Fruit fly (Drosophila melanogaster) whole organism, prepupa: ENCODE data around the gene CG15880.

ENCODE experiments used
- CG11294 ChIP-seq: fragments of 200-800 bp; sonication (Bioruptor generic); IDR thresholded peaks from 2 replicates; pipeline ENCODE4 v1.3.6; 2022; ENCODE audit warnings: missing biosample characterization, missing genetic modification characterization
- CG11762 ChIP-seq: fragments of 200-800 bp; sonication (Bioruptor generic); optimal IDR thresholded peaks from 3 replicates; lab custom pipeline; 2016; ENCODE audit warnings: missing biosample characterization, missing genetic modification characterization; ENCODE audit not compliant: insufficient read depth
- CG11902 ChIP-seq: fragments of 200-800 bp; sonication (Bioruptor generic); optimal IDR thresholded peaks from 3 replicates; lab custom pipeline; 2016; ENCODE audit warnings: missing biosample characterization, missing genetic modification characterization
- CG15336 ChIP-seq: fragments of 200-800 bp; sonication (Bioruptor generic); IDR thresholded peaks from 2 replicates; pipeline ENCODE4 v1.3.6; 2022; ENCODE audit warnings: missing biosample characterization, missing genetic modification characterization
- CG16779 ChIP-seq: fragments of 200-800 bp; sonication (Bioruptor generic); optimal IDR thresholded peaks from 3 replicates; lab custom pipeline; 2017; ENCODE audit warnings: missing biosample characterization, mild to moderate bottlenecking, missing genetic modification characterization
- CG3032 ChIP-seq: fragments of 200-800 bp; optimal IDR thresholded peaks from 2 replicates; lab custom pipeline; 2019; ENCODE audit warnings: missing biosample characterization, mild to moderate bottlenecking, missing genetic modification characterization, moderate library complexity
- CG31627 ChIP-seq: fragments of 200-800 bp; sonication (Bioruptor generic); optimal IDR thresholded peaks from 3 replicates; lab custom pipeline; 2016; ENCODE audit warnings: missing biosample characterization, missing genetic modification characterization
- CG32006 ChIP-seq: fragments of 200-800 bp; sonication (Bioruptor generic); optimal IDR thresholded peaks from 3 replicates; lab custom pipeline; 2017; ENCODE audit warnings: missing biosample characterization, mild to moderate bottlenecking, missing genetic modification characterization
- CG34406 ChIP-seq: fragments of 200-800 bp; sonication (Bioruptor generic); optimal IDR thresholded peaks from 3 replicates; lab custom pipeline; 2016; ENCODE audit warnings: missing biosample characterization, missing genetic modification characterization
- CG4318 ChIP-seq: fragments of 200-800 bp; sonication (Bioruptor generic); optimal IDR thresholded peaks from 3 replicates; lab custom pipeline; 2017; ENCODE audit warnings: missing biosample characterization, mild to moderate bottlenecking, missing genetic modification characterization
- CG6163 ChIP-seq: fragments of 200-800 bp; sonication (Bioruptor generic); IDR thresholded peaks from 3 replicates; pipeline ENCODE4 v1.3.6; 2022; ENCODE audit warnings: missing biosample characterization, missing genetic modification characterization
- CG6276 ChIP-seq: fragments of 200-800 bp; sonication (Bioruptor generic); optimal IDR thresholded peaks from 2 replicates; lab custom pipeline; 2017; ENCODE audit warnings: missing biosample characterization, mild to moderate bottlenecking, missing genetic modification characterization
- CG6792 ChIP-seq: fragments of 200-800 bp; sonication (Bioruptor generic); optimal IDR thresholded peaks from 3 replicates; lab custom pipeline; 2016; ENCODE audit warnings: missing biosample characterization, missing genetic modification characterization
- CG6854 ChIP-seq: fragments of 200-800 bp; sonication (Bioruptor generic); optimal IDR thresholded peaks from 2 replicates; lab custom pipeline; 2017; ENCODE audit warnings: missing biosample characterization, mild to moderate bottlenecking, missing genetic modification characterization
- CG7368 ChIP-seq: fragments of 200-800 bp; sonication (Bioruptor generic); optimal IDR thresholded peaks from 3 replicates; lab custom pipeline; 2016; ENCODE audit warnings: missing biosample characterization, missing genetic modification characterization
- CG8119 ChIP-seq: fragments of 200-800 bp; sonication (Bioruptor generic); IDR thresholded peaks from 3 replicates; pipeline ENCODE4 v1.3.6; 2022; ENCODE audit warnings: missing biosample characterization, missing genetic modification characterization
- CG8319 ChIP-seq: fragments of 200-800 bp; sonication (Bioruptor generic); optimal IDR thresholded peaks from 3 replicates; lab custom pipeline; 2016; ENCODE audit warnings: missing biosample characterization, missing genetic modification characterization
- CG9139 ChIP-seq: fragments of 200-800 bp; sonication (Bioruptor generic); optimal IDR thresholded peaks from 3 replicates; lab custom pipeline; 2017; ENCODE audit warnings: missing biosample characterization, mild to moderate bottlenecking, missing genetic modification characterization
- Eip78C ChIP-seq: fragments of 200-800 bp; sonication (Bioruptor generic); peaks from one replicate; lab custom pipeline; 2016; ENCODE audit warnings: missing biosample characterization, missing genetic modification characterization
- Eip93F ChIP-seq: fragments of 200-800 bp; sonication (Bioruptor generic); optimal IDR thresholded peaks from 2 replicates; lab custom pipeline; 2016; ENCODE audit warnings: missing biosample characterization, mild to moderate bottlenecking, missing genetic modification characterization
- Ets96B ChIP-seq: fragments of 200-800 bp; optimal IDR thresholded peaks from 2 replicates; lab custom pipeline; 2019; ENCODE audit warnings: missing biosample characterization, mild to moderate bottlenecking, missing genetic modification characterization, moderate library complexity
- Hr38 ChIP-seq: sonication (Bioruptor generic); optimal IDR thresholded peaks from 2 replicates; lab custom pipeline; 2016; ENCODE audit warnings: missing biosample characterization, missing genetic modification characterization
- Hr39 ChIP-seq: fragments of 200-800 bp; sonication (Bioruptor generic); optimal IDR thresholded peaks from 2 replicates; lab custom pipeline; 2016; ENCODE audit warnings: missing biosample characterization, missing genetic modification characterization
- Lpt ChIP-seq: fragments of 200-800 bp; sonication (Bioruptor generic); optimal IDR thresholded peaks from 3 replicates; lab custom pipeline; 2016; ENCODE audit warnings: missing biosample characterization, missing genetic modification characterization
- Met ChIP-seq: fragments of 200-800 bp; sonication (Bioruptor generic); optimal IDR thresholded peaks from 3 replicates; lab custom pipeline; 2016; ENCODE audit warnings: missing biosample characterization, missing genetic modification characterization
- OdsH ChIP-seq: fragments of 200-800 bp; sonication (Bioruptor generic); optimal IDR thresholded peaks from 3 replicates; lab custom pipeline; 2016; ENCODE audit warnings: missing biosample characterization, missing genetic modification characterization
- Smox ChIP-seq: fragments of 200-800 bp; sonication (Bioruptor generic); optimal IDR thresholded peaks from 3 replicates; lab custom pipeline; 2016; ENCODE audit warnings: missing biosample characterization, missing genetic modification characterization
- Sox102F ChIP-seq: fragments of 200-800 bp; sonication (Bioruptor generic); optimal IDR thresholded peaks from 2 replicates; lab custom pipeline; 2016; ENCODE audit warnings: missing biosample characterization, mild to moderate bottlenecking, missing genetic modification characterization
- Sox14 ChIP-seq: fragments of 200-800 bp; sonication (Bioruptor generic); optimal IDR thresholded peaks from 3 replicates; lab custom pipeline; 2016; ENCODE audit warnings: missing biosample characterization, missing genetic modification characterization
- Sox15 ChIP-seq: fragments of 200-800 bp; sonication (Bioruptor generic); optimal IDR thresholded peaks from 3 replicates; lab custom pipeline; 2016; ENCODE audit warnings: missing biosample characterization, missing genetic modification characterization
- achi ChIP-seq: fragments of 200-800 bp; sonication (Bioruptor generic); optimal IDR thresholded peaks from 3 replicates; lab custom pipeline; 2016; ENCODE audit warnings: missing biosample characterization, missing genetic modification characterization
- acj6 ChIP-seq: fragments of 200-800 bp; sonication (Bioruptor generic); optimal IDR thresholded peaks from 3 replicates; lab custom pipeline; 2016; ENCODE audit warnings: missing biosample characterization, missing genetic modification characterization
- cyc ChIP-seq: fragments of 200-800 bp; sonication (Bioruptor generic); optimal IDR thresholded peaks from 3 replicates; lab custom pipeline; 2016; ENCODE audit warnings: missing biosample characterization, missing genetic modification characterization
- dac ChIP-seq: fragments of 200-800 bp; sonication (Bioruptor generic); optimal IDR thresholded peaks from 2 replicates; lab custom pipeline; 2017; ENCODE audit warnings: missing biosample characterization, mild to moderate bottlenecking, missing genetic modification characterization
- dsx ChIP-seq: fragments of 200-800 bp; optimal IDR thresholded peaks from 3 replicates; lab custom pipeline; 2019; ENCODE audit warnings: missing biosample characterization, mild to moderate bottlenecking, missing genetic modification characterization, moderate library complexity; ENCODE audit not compliant: poor library complexity, severe bottlenecking
- eg ChIP-seq: fragments of 200-800 bp; sonication (Bioruptor generic); IDR thresholded peaks from 3 replicates; pipeline ENCODE4 v1.3.6; 2022; ENCODE audit warnings: missing biosample characterization, missing genetic modification characterization
- esn ChIP-seq: fragments of 200-800 bp; sonication (Bioruptor generic); optimal IDR thresholded peaks from 2 replicates; lab custom pipeline; 2016; ENCODE audit warnings: missing biosample characterization, mild to moderate bottlenecking, missing genetic modification characterization, moderate library complexity
- fd59A ChIP-seq: fragments of 200-800 bp; sonication (Bioruptor generic); optimal IDR thresholded peaks from 2 replicates; lab custom pipeline; 2017; ENCODE audit warnings: missing biosample characterization, mild to moderate bottlenecking, missing genetic modification characterization, missing genetic modification reagents
- fd85E ChIP-seq: fragments of 200-800 bp; sonication (Bioruptor generic); optimal IDR thresholded peaks from 3 replicates; lab custom pipeline; 2016; ENCODE audit warnings: missing biosample characterization, missing genetic modification characterization
- fkh ChIP-seq: fragments of 200-800 bp; sonication (Bioruptor generic); optimal IDR thresholded peaks from 3 replicates; lab custom pipeline; 2017; ENCODE audit warnings: missing biosample characterization, mild to moderate bottlenecking, missing genetic modification characterization, moderate library complexity
- lz ChIP-seq: fragments of 200-800 bp; sonication (Bioruptor generic); optimal IDR thresholded peaks from 3 replicates; lab custom pipeline; 2016; ENCODE audit warnings: missing biosample characterization, missing genetic modification characterization
- net ChIP-seq: fragments of 200-800 bp; sonication (Bioruptor generic); optimal IDR thresholded peaks from 3 replicates; lab custom pipeline; 2016; ENCODE audit warnings: missing biosample characterization, missing genetic modification characterization
- pdm3 ChIP-seq: fragments of 200-800 bp; sonication (Bioruptor generic); optimal IDR thresholded peaks from 3 replicates; lab custom pipeline; 2016; ENCODE audit warnings: missing biosample characterization, missing genetic modification characterization
- salr ChIP-seq, 2 experiments: fragments of 200-800 bp; sonication (Bioruptor generic); optimal IDR thresholded peaks; 3 replicates each; lab custom pipeline; 2016 to 2018; ENCODE audit warnings: missing biosample characterization in 2 of 2, missing genetic modification characterization in 2 of 2, mild to moderate bottlenecking in 1 of 2
- ss ChIP-seq, 2 experiments: fragments of 200-800 bp; sonication (Bioruptor generic); optimal IDR thresholded peaks; 2 replicates in 1 of 2; 3 replicates in 1 of 2; lab custom pipeline; 2017 to 2018; ENCODE audit warnings: mild to moderate bottlenecking in 2 of 2, missing biosample characterization in 2 of 2, missing genetic modification characterization in 2 of 2, moderate library complexity in 1 of 2
- svp ChIP-seq: fragments of 200-800 bp; sonication (Bioruptor generic); peaks from one replicate; lab custom pipeline; 2016; ENCODE audit warnings: missing biosample characterization, missing genetic modification characterization
- topi ChIP-seq: fragments of 200-800 bp; sonication (Bioruptor generic); optimal IDR thresholded peaks from 3 replicates; lab custom pipeline; 2016; ENCODE audit warnings: missing biosample characterization, missing genetic modification characterization
- vri ChIP-seq: fragments of 200-800 bp; sonication (Bioruptor generic); optimal IDR thresholded peaks from 3 replicates; lab custom pipeline; 2016; ENCODE audit warnings: missing biosample characterization, mild to moderate bottlenecking, missing genetic modification characterization

Gene CG15880

DNA sequence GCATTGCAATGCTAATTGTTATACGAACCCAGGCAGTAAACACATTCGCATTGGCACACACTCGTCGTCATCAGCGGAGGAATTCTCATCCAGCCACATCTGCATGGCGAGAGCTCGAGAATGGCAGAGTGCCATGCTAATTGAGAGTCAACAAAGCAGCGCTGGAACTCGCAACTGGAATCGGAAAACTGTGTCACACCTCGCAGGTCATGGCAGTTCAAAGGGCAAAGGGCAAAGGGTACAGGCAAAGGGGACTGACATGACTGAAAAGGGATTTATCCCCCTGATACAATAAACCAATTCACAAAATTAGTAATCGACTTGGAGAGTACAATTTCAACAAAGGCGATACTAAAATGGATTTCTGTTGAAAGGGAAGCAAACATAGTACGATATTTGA, 22.3 kb upstream of the CG15880 start:
- TF ChIP-seq CG9139 (GFP tag; lab: Kevin White, UChicago) (peak; percentile 25), esn (GFP tag; lab: Kevin White, UChicago) (no peak), fd85E (GFP tag; lab: Kevin White, UChicago) (no peak), ss (GFP tag; optimal IDR thresholded peaks at IDR 0.05; lab: Kevin White, UChicago) (peak in 1 of 2 experiments; percentile 14), svp (GFP tag; lab: Kevin White, UChicago) (peak; percentile 82), Sox102F (GFP tag; lab: Kevin White, UChicago) (no peak), cyc (GFP tag; lab: Kevin White, UChicago) (no peak)

DNA sequence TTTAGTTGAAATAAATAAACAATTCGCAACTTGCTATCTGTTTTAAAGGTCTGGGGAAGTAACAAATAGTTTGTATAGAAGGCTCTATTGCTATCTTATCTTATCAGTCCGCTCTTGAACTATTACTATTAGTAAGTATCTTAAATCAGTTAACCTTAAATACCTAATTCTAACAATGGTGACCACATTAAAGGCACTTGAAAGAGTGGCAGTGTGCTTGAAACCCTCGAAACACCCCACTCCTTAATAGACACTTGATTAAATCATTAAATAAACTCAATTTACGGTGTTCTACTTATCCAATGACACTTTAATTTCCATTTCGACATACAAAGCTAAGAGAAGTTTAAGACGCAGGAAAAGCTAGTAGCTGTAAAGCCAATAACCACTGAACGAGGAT, 21.0 kb upstream of the CG15880 start:
- no peak for TF ChIP-seq Sox102F (GFP tag; lab: Kevin White, UChicago)
- no peak for TF ChIP-seq dsx
- no peak for TF ChIP-seq esn (GFP tag; lab: Kevin White, UChicago)
- TF ChIP-seq Sox15 (GFP tag; lab: Kevin White, UChicago): no peak
- TF ChIP-seq pdm3 (GFP tag; lab: Kevin White, UChicago): no peak
- no peak for TF ChIP-seq Sox14 (GFP tag; lab: Kevin White, UChicago)
- peak; percentile 29 for TF ChIP-seq Eip78C (GFP tag; lab: Kevin White, UChicago)

dm6 chr2L:837989-838388, 20.2 kb upstream of the CG15880 start:
- TF ChIP-seq acj6 (GFP tag; lab: Kevin White, UChicago) (no peak), topi (GFP tag; lab: Kevin White, UChicago) (no peak), Hr38 (GFP tag; lab: Kevin White, UChicago) (no peak), esn (GFP tag; lab: Kevin White, UChicago) (peak; percentile 74), svp (GFP tag; lab: Kevin White, UChicago) (no peak), Met (no peak), Hr39 (GFP tag; lab: Kevin White, UChicago) (no peak), dsx (peak; percentile 33), CG8319 (no peak), lz (peak; percentile 4), CG16779 (tag; lab: Kevin White, UChicago) (peak; percentile 79), CG11902 (GFP tag; lab: Kevin White, UChicago) (peak; percentile 12), vri (peak; percentile 14), eg (GFP tag; lab: Robert Waterston, UW) (peak; percentile 93), Smox (GFP tag; lab: Kevin White, UChicago) (no peak), CG3032 (tag; lab: Kevin White, UChicago) (peak; percentile 14), OdsH (GFP tag; lab: Kevin White, UChicago) (no peak), CG32006 (GFP tag; lab: Kevin White, UChicago) (peak; percentile 92), CG8119 (GFP tag; lab: Robert Waterston, UW) (peak; percentile 92), CG11294 (peak; percentile 67), Lpt (GFP tag; lab: Kevin White, UChicago) (peak; percentile 88), CG6792 (peak; percentile 50), Eip93F (GFP tag; lab: Kevin White, UChicago) (no peak), salr (GFP tag; optimal IDR thresholded peaks at IDR 0.05; lab: Kevin White, UChicago) (no peak), CG7368 (GFP tag; lab: Kevin White, UChicago) (peak; percentile 54), dac (GFP tag; lab: Kevin White, UChicago) (peak; percentile 90), Ets96B (tag; lab: Kevin White, UChicago) (no peak), CG34406 (GFP tag; lab: Kevin White, UChicago) (no peak), Eip78C (GFP tag; lab: Kevin White, UChicago) (peak; percentile 81), achi (GFP tag; lab: Kevin White, UChicago) (peak; percentile 66), CG15336 (peak; percentile 90), ss (GFP tag; optimal IDR thresholded peaks at IDR 0.05; lab: Kevin White, UChicago) (peak; percentile 18 to 54), fd85E (GFP tag; lab: Kevin White, UChicago) (no peak), net (GFP tag; lab: Kevin White, UChicago) (peak; percentile 77), CG4318 (GFP tag; lab: Kevin White, UChicago) (no peak), fd59A (GFP tag; lab: Kevin White, UChicago) (peak; percentile 79), CG6276 (GFP tag; lab: Kevin White, UChicago) (peak; percentile 67), CG11762 (GFP tag; lab: Kevin White, UChicago) (peak; percentile 27), CG6163 (GFP tag; lab: Robert Waterston, UW) (peak; percentile 83), fkh (GFP tag; lab: Kevin White, UChicago) (no peak), CG31627 (GFP tag; lab: Kevin White, UChicago) (peak; percentile 35), CG6854 (GFP tag; lab: Kevin White, UChicago) (no peak)
